Worm (Caenorhabditis elegans): ENCODE measurements around the gene lbp-4.

Gene lbp-4

ce11 chrV:7781511-7781910, 38.9 kb upstream of the lbp-4 start, which contains the start of gene cyp-32A1:
TSS of gene cyp-32A1 (plus strand) at chrV:7781811.
- TF ChIP-seq F22D6.2 (tag; optimal IDR thresholded peaks at IDR 0.05) = no peak
- TF ChIP-seq lsy-27 (tag; optimal IDR thresholded peaks at IDR 0.05; ENCODE audit: borderline replicate concordance, insufficient read depth) = no peak
- TF ChIP-seq ceh-58 (GFP tag; IDR thresholded peaks at IDR 0.05) = no peak

ce11 chrV:7785117-7785516, 35.3 kb upstream of the lbp-4 start, which contains the start of gene C26F1.1:
TSS of gene C26F1.1 (plus strand) at chrV:7785417.
- TF ChIP-seq F55B11.4 (tag; optimal IDR thresholded peaks at IDR 0.05; ENCODE audit: borderline replicate concordance, insufficient read depth) (no peak), aptf-2 (GFP tag; conservative IDR thresholded peaks at IDR 0.05) (no peak), lin-35 (GFP tag; optimal IDR thresholded peaks at IDR 0.05) (no peak), mcd-1 (GFP tag; IDR thresholded peaks at IDR 0.05) (no peak), madf-6 (GFP tag; IDR thresholded peaks at IDR 0.05) (no peak)

ce11 chrV:7785885-7786284, 34.5 kb upstream of the lbp-4 start:
- no peak for TF ChIP-seq let-526 (GFP tag; IDR thresholded peaks at IDR 0.05)
- TF ChIP-seq F55B11.4 (tag; optimal IDR thresholded peaks at IDR 0.05; ENCODE audit: borderline replicate concordance, insufficient read depth) = no peak
- no peak for TF ChIP-seq akir-1 (GFP tag; optimal IDR thresholded peaks at IDR 0.05)
- no peak for TF ChIP-seq rec-8 (tag; optimal IDR thresholded peaks at IDR 0.05)
- TF ChIP-seq tbx-9 (tag; optimal IDR thresholded peaks at IDR 0.05; ENCODE audit: borderline replicate concordance) = no peak
- TF ChIP-seq F22D6.2 (tag; optimal IDR thresholded peaks at IDR 0.05) = no peak
- TF ChIP-seq egl-44 (GFP tag; IDR thresholded peaks at IDR 0.05) = no peak
- TF ChIP-seq bed-2 (GFP tag; IDR thresholded peaks at IDR 0.05) = no peak
- TF ChIP-seq ets-4 (GFP tag; optimal IDR thresholded peaks at IDR 0.05) = no peak
- TF ChIP-seq nhr-90 (tag; optimal IDR thresholded peaks at IDR 0.05) = no peak
- TF ChIP-seq ama-1 (optimal IDR thresholded peaks at IDR 0.05) = no peak
- no peak for TF ChIP-seq ama-1 (GFP tag; optimal IDR thresholded peaks at IDR 0.05)

- no peak for TF ChIP-seq ztf-6 (GFP tag; IDR thresholded peaks at IDR 0.05)
- 0 out of 2 replicates have a peak, but pooled peaks have one; percentile 4 for TF ChIP-seq madf-3 (GFP tag; IDR thresholded peaks at IDR 0.05)
Observed at ce11 chrV:7786639-7787038, 33.7 kb upstream of the lbp-4 start.

- TF ChIP-seq F22D6.2 (tag; optimal IDR thresholded peaks at IDR 0.05) = no peak
- no peak for TF ChIP-seq dpff-1 (tag; optimal IDR thresholded peaks at IDR 0.05)
- no peak for TF ChIP-seq hlh-26 (GFP tag; conservative IDR thresholded peaks at IDR 0.05)
- no peak for TF ChIP-seq rcor-1 (GFP tag; IDR thresholded peaks at IDR 0.05)
- TF ChIP-seq F23B12.7 (tag; optimal IDR thresholded peaks at IDR 0.05; ENCODE audit: insufficient read depth) = no peak
- TF ChIP-seq B0019.2 (GFP tag; conservative IDR thresholded peaks at IDR 0.05) = no peak
- no peak for TF ChIP-seq attf-6 (GFP tag; IDR thresholded peaks at IDR 0.05)
- no peak for TF ChIP-seq madf-8 (GFP tag; conservative IDR thresholded peaks at IDR 0.05)
- no peak for TF ChIP-seq Y53F4B.3 (GFP tag; IDR thresholded peaks at IDR 0.05)
Observed at ce11 chrV:7793067-7793466, 27.3 kb upstream of the lbp-4 start, which contains the start of gene flp-21. TSS of gene flp-21 (plus strand) at chrV:7793367.

- TF ChIP-seq B0336.3 (GFP tag; IDR thresholded peaks at IDR 0.05) (no peak), ztf-6 (GFP tag; IDR thresholded peaks at IDR 0.05) (no peak), C06A6.2 (GFP tag; conservative IDR thresholded peaks at IDR 0.05) (no peak), F55B11.4 (tag; optimal IDR thresholded peaks at IDR 0.05; ENCODE audit: borderline replicate concordance, insufficient read depth) (no peak), lsl-1 (GFP tag; optimal IDR thresholded peaks at IDR 0.05) (no peak), hmg-1.2 (GFP tag; IDR thresholded peaks at IDR 0.05) (no peak), somi-1 (GFP tag; optimal IDR thresholded peaks at IDR 0.05) (no peak), nfya-1 (tag; optimal IDR thresholded peaks at IDR 0.05; ENCODE audit: borderline replicate concordance, insufficient read depth) (no peak), fkh-3 (tag; optimal IDR thresholded peaks at IDR 0.05) (no peak), madf-10 (tag; optimal IDR thresholded peaks at IDR 0.05) (no peak), mcd-1 (GFP tag; IDR thresholded peaks at IDR 0.05) (no peak), Y79H2A.3 (GFP tag; conservative IDR thresholded peaks at IDR 0.05) (no peak), bed-1 (GFP tag; IDR thresholded peaks at IDR 0.05) (no peak), F57A8.1 (GFP tag; optimal IDR thresholded peaks at IDR 0.05) (no peak), zim-3 (tag; optimal IDR thresholded peaks at IDR 0.05) (no peak), madf-3 (GFP tag; IDR thresholded peaks at IDR 0.05) (no peak)
Observed at ce11 chrV:7798079-7798478, 22.3 kb upstream of the lbp-4 start, which contains the start of gene ZK742.7. TSS of gene ZK742.7 (plus strand) at chrV:7798379.

Data from whole organism, young adult.